Fruit fly (Drosophila melanogaster) whole organism, embryonic: ENCODE results near the gene RpL28.

Experiments
- Adf1 ChIP-seq: fragments of 200-800 bp; sonication (Bioruptor generic); IDR thresholded peaks from 2 replicates; pipeline ENCODE4 v1.3.6; 2022; ENCODE audit warnings: missing biosample characterization, missing genetic modification characterization
- Atf-2 ChIP-seq: fragments of 200-800 bp; sonication (Bioruptor generic); optimal IDR thresholded peaks from 2 replicates; lab custom pipeline; 2016; ENCODE audit warnings: missing biosample characterization, missing genetic modification characterization
- Awh ChIP-seq: fragments of 200-800 bp; sonication (Bioruptor generic); IDR thresholded peaks from 2 replicates; pipeline ENCODE4, ENCODE4 v1.3.6; 2022; ENCODE audit warnings: missing biosample characterization, missing genetic modification characterization
- Blimp-1 ChIP-seq: fragments of 200-800 bp; sonication (Bioruptor generic); optimal IDR thresholded peaks from 3 replicates; lab custom pipeline; 2018; ENCODE audit warnings: missing biosample characterization, missing genetic modification characterization, mild to moderate bottlenecking, moderate library complexity, missing genetic modification reagents
- C15 ChIP-seq: fragments of 200-800 bp; sonication (Bioruptor generic); IDR thresholded peaks from 3 replicates; pipeline ENCODE4 v1.3.6; 2022; ENCODE audit warnings: missing biosample characterization, missing genetic modification characterization
- CG10274 ChIP-seq: fragments of 200-800 bp; sonication (Bioruptor generic); optimal IDR thresholded peaks from 3 replicates; lab custom pipeline; 2017; ENCODE audit warnings: missing biosample characterization, mild to moderate bottlenecking, missing genetic modification characterization
- CG11085 ChIP-seq: fragments of 200-800 bp; sonication (Bioruptor generic); IDR thresholded peaks from 2 replicates; pipeline ENCODE4 v1.3.6; 2022; ENCODE audit warnings: missing biosample characterization, missing genetic modification characterization
- CG14441 ChIP-seq: fragments of 200-800 bp; sonication (Bioruptor generic); IDR thresholded peaks from 2 replicates; pipeline ENCODE4 v1.3.6; 2022; ENCODE audit warnings: missing biosample characterization, missing genetic modification characterization
- CG1529 ChIP-seq: fragments of 200-800 bp; sonication (Bioruptor generic); optimal IDR thresholded peaks from 3 replicates; lab custom pipeline; 2018; ENCODE audit warnings: missing biosample characterization, missing genetic modification characterization
- CG1602 ChIP-seq: fragments of 200-800 bp; sonication (Bioruptor generic); optimal IDR thresholded peaks from 3 replicates; lab custom pipeline; 2016; ENCODE audit warnings: missing biosample characterization, missing genetic modification characterization
- CG2116 ChIP-seq: fragments of 200-800 bp; sonication (Bioruptor generic); optimal IDR thresholded peaks from 3 replicates; lab custom pipeline; 2018; ENCODE audit warnings: missing biosample characterization, mild to moderate bottlenecking, missing genetic modification characterization
- CG2202 ChIP-seq: fragments of 200-800 bp; sonication (Bioruptor generic); optimal IDR thresholded peaks from 2 replicates; lab custom pipeline; 2018; ENCODE audit warnings: missing biosample characterization, mild to moderate bottlenecking, missing genetic modification characterization
- CG30020 ChIP-seq: fragments of 200-800 bp; optimal IDR thresholded peaks from 2 replicates; lab custom pipeline; 2019; ENCODE audit warnings: missing biosample characterization, mild to moderate bottlenecking, missing genetic modification characterization, moderate library complexity
- CG3065 ChIP-seq: fragments of 200-800 bp; sonication (Bioruptor generic); optimal IDR thresholded peaks from 2 replicates; lab custom pipeline; 2016; ENCODE audit warnings: missing biosample characterization, missing genetic modification characterization
- CG3163 ChIP-seq: fragments of 200-800 bp; sonication (Bioruptor generic); optimal IDR thresholded peaks from 3 replicates; lab custom pipeline; 2016; ENCODE audit warnings: missing biosample characterization, missing genetic modification characterization
- CG3726 ChIP-seq: fragments of 200-800 bp; sonication (Bioruptor generic); IDR thresholded peaks from 3 replicates; pipeline ENCODE4, ENCODE4 v1.3.6; 2022; ENCODE audit warnings: missing biosample characterization, missing genetic modification characterization
- CG3838 ChIP-seq: fragments of 200-800 bp; sonication (Bioruptor generic); optimal IDR thresholded peaks from 3 replicates; lab custom pipeline; 2016; ENCODE audit warnings: missing biosample characterization, missing genetic modification characterization
- CG4360 ChIP-seq: fragments of 200-800 bp; sonication (Bioruptor generic); IDR thresholded peaks from 2 replicates; pipeline ENCODE4 v1.3.6; 2022; ENCODE audit warnings: missing biosample characterization, missing genetic modification characterization
- CG4617 ChIP-seq: fragments of 200-800 bp; sonication (Bioruptor generic); optimal IDR thresholded peaks from 3 replicates; lab custom pipeline; 2016; ENCODE audit warnings: missing biosample characterization, missing genetic modification characterization, borderline replicate concordance
- CG7372 ChIP-seq: fragments of 200-800 bp; sonication (Bioruptor generic); IDR thresholded peaks from 2 replicates; pipeline ENCODE4 v1.3.6; 2022; ENCODE audit warnings: missing biosample characterization, missing genetic modification characterization
- CG9817 ChIP-seq: fragments of 200-800 bp; sonication (Bioruptor generic); optimal IDR thresholded peaks from 2 replicates; lab custom pipeline; 2018; ENCODE audit warnings: missing biosample characterization, mild to moderate bottlenecking, missing genetic modification characterization, moderate library complexity
- CTCF ChIP-seq: fragments of 200-800 bp; sonication (Bioruptor generic); optimal IDR thresholded peaks from 2 replicates; lab custom pipeline; 2017; ENCODE audit warnings: missing biosample characterization, mild to moderate bottlenecking, missing genetic modification characterization, moderate library complexity
- Fer1 ChIP-seq: fragments of 200-800 bp; sonication (Bioruptor generic); optimal IDR thresholded peaks from 2 replicates; lab custom pipeline; 2017; ENCODE audit warnings: missing biosample characterization, mild to moderate bottlenecking, missing genetic modification characterization
- Gug ChIP-seq: fragments of 200-800 bp; sonication (Bioruptor generic); IDR thresholded peaks from 4 replicates; pipeline ENCODE4 v1.3.6; 2022; ENCODE audit warnings: missing biosample characterization, missing genetic modification characterization
- HLH3B ChIP-seq: fragments of 200-800 bp; sonication (Bioruptor generic); IDR thresholded peaks from 2 replicates; pipeline ENCODE4 v1.3.6; 2022; ENCODE audit warnings: missing biosample characterization, missing genetic modification characterization
- MTF-1 ChIP-seq: fragments of 200-800 bp; sonication (Bioruptor generic); optimal IDR thresholded peaks from 2 replicates; lab custom pipeline; 2018; ENCODE audit warnings: missing biosample characterization, mild to moderate bottlenecking, missing genetic modification characterization, borderline replicate concordance
- Taf1 ChIP-seq: fragments of 200-800 bp; sonication (Bioruptor generic); IDR thresholded peaks from 2 replicates; pipeline ENCODE4 v1.3.6; 2022; ENCODE audit warnings: missing biosample characterization, missing genetic modification characterization
- abd-A ChIP-seq: fragments of 200-800 bp; sonication (Bioruptor generic); optimal IDR thresholded peaks from 3 replicates; lab custom pipeline; 2019; ENCODE audit warnings: missing biosample characterization, mild to moderate bottlenecking, missing genetic modification characterization, moderate library complexity
- dimm ChIP-seq: fragments of 200-800 bp; sonication (Bioruptor generic); IDR thresholded peaks from 2 replicates; pipeline ENCODE4 v1.3.6; 2022; ENCODE audit warnings: missing biosample characterization, missing genetic modification characterization
- emc ChIP-seq: fragments of 200-800 bp; sonication (Bioruptor generic); optimal IDR thresholded peaks from 2 replicates; lab custom pipeline; 2016; ENCODE audit warnings: missing biosample characterization, missing genetic modification characterization
- gcm ChIP-seq: fragments of 200-800 bp; sonication (Bioruptor generic); optimal IDR thresholded peaks from 2 replicates; lab custom pipeline; 2019; ENCODE audit warnings: missing biosample characterization, mild to moderate bottlenecking, missing genetic modification characterization, moderate library complexity
- insv ChIP-seq, 2 experiments: fragments of 200-800 bp; sonication (Bioruptor generic); optimal IDR thresholded peaks; 3 replicates each; lab custom pipeline; 2016 to 2018; ENCODE audit warnings: missing biosample characterization in 2 of 2, missing genetic modification characterization in 2 of 2
- ken ChIP-seq: fragments of 200-800 bp; sonication (Bioruptor generic); IDR thresholded peaks from 3 replicates; pipeline ENCODE4 v1.3.6; 2022; ENCODE audit warnings: missing biosample characterization, missing genetic modification characterization
- pan ChIP-seq, 4 experiments: fragments of >200 bp in 3 of 4; fragments of 200-800 bp in 1 of 4; sonication (Bioruptor generic) in 1 of 4; optimal IDR thresholded peaks in 3 of 4; IDR thresholded peaks in 1 of 4; 2 replicates each; pipeline versions ENCODE4 v1.3.6 to Lab custom; 2017 to 2022; ENCODE audit warnings: missing biosample characterization in 2 of 4, missing genetic modification characterization in 2 of 4, mixed read lengths in 1 of 4
- pita ChIP-seq: fragments of 200-800 bp; sonication (Bioruptor generic); optimal IDR thresholded peaks from 2 replicates; lab custom pipeline; 2017; ENCODE audit warnings: missing biosample characterization, mild to moderate bottlenecking, missing genetic modification characterization
- repo ChIP-seq: fragments of 200-800 bp; sonication (Bioruptor generic); optimal IDR thresholded peaks from 2 replicates; lab custom pipeline; 2016; ENCODE audit warnings: missing biosample characterization, missing genetic modification characterization

Gene RpL28

DNA sequence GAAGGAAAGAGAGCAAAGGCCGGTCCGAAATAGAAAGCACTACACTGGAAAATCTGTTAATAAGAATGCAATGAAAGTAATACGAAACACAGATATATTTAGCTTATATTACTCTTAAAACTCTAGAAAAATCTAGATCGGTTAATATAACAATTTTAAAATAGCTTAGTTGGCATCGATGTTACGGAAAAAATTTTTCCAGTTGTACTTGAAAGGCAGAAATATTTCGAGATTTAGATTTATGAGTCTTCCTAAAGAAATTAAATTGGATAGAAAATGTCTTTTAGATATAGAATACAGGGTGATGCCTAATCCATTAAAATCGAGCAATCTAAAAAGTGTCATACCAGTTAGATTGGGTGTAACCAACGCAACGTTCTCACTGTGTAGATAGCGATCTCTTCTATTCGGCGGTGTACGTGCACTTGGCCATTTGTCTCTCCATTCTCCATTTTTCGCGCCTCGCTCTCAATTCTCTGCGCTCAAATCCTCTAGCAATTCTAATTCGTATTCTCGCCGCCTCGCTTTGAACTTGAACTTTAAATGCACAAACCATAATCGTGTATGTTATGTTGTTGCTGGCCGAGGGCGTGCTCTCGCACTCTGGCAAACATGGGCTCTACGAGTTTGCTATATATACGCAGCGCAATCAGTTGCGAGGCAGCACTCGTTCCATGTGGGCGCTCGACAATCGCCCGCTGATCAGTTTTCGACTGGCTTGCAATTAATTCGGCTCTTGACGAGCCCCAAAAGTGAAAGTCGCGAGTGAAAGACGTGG lies 27.4 kb upstream of the RpL28 start (continued):
- TF ChIP-seq Awh (peak; percentile 41; the same call in 1 of the 2 replicates), dimm (GFP tag; lab: Robert Waterston, UW) (peak; percentile 69), C15 (GFP tag; lab: Robert Waterston, UW) (peak; percentile 61; the same call in 1 of the 3 replicates), CG3726 (peak; percentile 64; the same call in 2 of the 3 replicates), HLH3B (peak; percentile 85), CG4617 (GFP tag; lab: Kevin White, UChicago) (peak; percentile 85), CG3065 (GFP tag; lab: Kevin White, UChicago) (peak; percentile 86), CG7372 (peak; percentile 82), MTF-1 (peak; percentile 38), Adf1 (GFP tag; lab: Robert Waterston, UW) (peak; percentile 33), gcm (GFP tag; lab: Kevin White, UChicago) (peak; percentile 90), CG3163 (peak; percentile 79), CG2116 (GFP tag; lab: Kevin White, UChicago) (peak; percentile 68), CG2202 (tag; lab: Kevin White, UChicago) (peak; percentile 91), CG11085 (GFP tag; lab: Robert Waterston, UW) (peak; percentile 72; the same call in 1 of the 2 replicates), Gug (peak; percentile 85), CTCF (GFP tag; lab: Kevin White, UChicago) (peak; percentile 59), CG4360 (GFP tag; lab: Robert Waterston, UW) (peak; percentile 68), CG30020 (tag; lab: Kevin White, UChicago) (peak; percentile 83), pan (optimal IDR thresholded peaks at IDR 0.05; lab: Kevin White, UChicago) (no peak), pan (GFP tag; optimal IDR thresholded peaks at IDR 0.05 in 1 of 2, IDR thresholded peaks at IDR 0.05 in 1 of 2) (peak in 1 of 2 experiments; percentile 75), Taf1 (GFP tag; lab: Robert Waterston, UW) (peak; percentile 78; the same call in 1 of the 2 replicates), CG9817 (peak; percentile 90), ken (GFP tag; lab: Robert Waterston, UW) (peak; percentile 71; the same call in 2 of the 3 replicates), insv (GFP tag; optimal IDR thresholded peaks at IDR 0.05; lab: Kevin White, UChicago) (peak; percentile 19 to 69), CG10274 (GFP tag; lab: Kevin White, UChicago) (peak; percentile 84), emc (peak; percentile 88), repo (GFP tag; lab: Kevin White, UChicago) (peak; percentile 89), abd-A (tag; lab: Kevin White, UChicago) (no peak), Fer1 (GFP tag; lab: Kevin White, UChicago) (peak; percentile 91), pita (GFP tag; lab: Kevin White, UChicago) (no peak), CG1529 (GFP tag; lab: Kevin White, UChicago) (peak; percentile 97), CG1602 (GFP tag; lab: Kevin White, UChicago) (peak; percentile 97), CG14441 (GFP tag; lab: Robert Waterston, UW) (peak; percentile 84)

- TF ChIP-seq Atf-2 = no peak
- peak; percentile 96 for TF ChIP-seq Blimp-1 (GFP tag; lab: Kevin White, UChicago)
- no peak for TF ChIP-seq CG3838 (GFP tag; lab: Kevin White, UChicago)
- TF ChIP-seq, all 482 proteins: peak for 1
Observed at dm6 chr3L:3249664-3249996, 26.9 kb upstream of the RpL28 start.
